Fruit fly (Drosophila melanogaster): ENCODE results near the gene CG14342.

Gene CG14342

DNA sequence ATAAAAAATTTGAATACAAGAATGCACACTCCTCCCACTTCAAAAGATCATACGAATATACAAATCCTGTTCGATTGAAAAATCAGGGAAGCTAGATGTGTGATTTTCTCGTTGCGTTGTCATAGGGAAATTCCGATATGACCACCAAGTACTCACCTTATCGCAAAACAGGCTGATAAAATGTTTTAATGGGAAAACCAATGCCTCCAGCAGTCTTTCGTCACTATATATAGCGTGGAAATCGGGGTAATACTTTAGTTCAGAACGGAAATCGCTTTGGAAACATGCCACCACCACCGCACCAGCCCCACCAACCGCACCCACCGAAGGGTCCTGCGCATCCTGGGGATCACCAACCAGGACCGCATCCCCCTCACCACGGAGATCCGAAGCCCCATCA lies 4.8 kb upstream of the CG14342 start, which contains the start of the genes CG5139 and CG43348:
Gene CG5139, minus strand, starts transcription at position 101 of the 400 bp plus-strand sequence.
Gene CG43348, plus strand, starts transcription at position 247 of the 400 bp plus-strand sequence.
- TF ChIP-seq CTCF (optimal IDR thresholded peaks at IDR 0.05) (no peak), CG8478 (optimal IDR thresholded peaks at IDR 0.05) (no peak)

DNA sequence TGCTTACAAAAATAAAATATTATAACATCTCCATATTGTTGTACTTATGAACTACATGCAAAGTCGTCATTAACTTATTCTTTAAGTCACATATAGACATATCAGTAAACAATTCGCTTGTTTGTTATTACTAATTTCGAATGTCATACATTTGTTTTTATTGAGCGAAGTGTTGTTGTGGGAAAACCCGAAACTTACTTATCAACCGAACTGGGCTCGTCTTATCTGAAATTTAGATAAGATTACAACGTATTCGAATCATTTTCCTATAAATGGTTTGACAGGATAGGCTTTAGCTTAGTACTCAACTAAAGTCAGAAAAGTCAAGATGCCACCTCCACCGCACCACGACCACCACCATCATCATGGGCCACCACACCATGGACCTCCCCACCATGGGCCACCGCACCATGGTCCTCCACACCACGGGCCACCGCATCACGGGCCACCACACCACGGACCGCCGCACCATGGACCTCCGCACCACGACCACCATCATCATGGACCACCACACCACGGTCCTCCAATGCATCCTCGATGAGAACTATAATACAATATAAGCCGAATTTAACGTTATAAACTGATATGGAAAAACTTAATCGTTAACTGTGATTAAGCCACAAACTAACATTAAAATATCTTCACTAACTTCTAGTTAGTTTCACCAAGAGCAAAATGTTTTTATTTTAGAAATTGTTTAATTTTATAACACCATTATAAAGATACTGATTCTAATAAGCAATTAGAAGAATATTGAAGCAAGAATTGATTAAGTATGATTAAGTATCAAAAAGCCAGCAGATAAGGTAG lies 3.9 kb upstream of the CG14342 start, which contains the start of the genes CG43349 and CG5011:
Gene CG43349, plus strand, starts transcription at position 294 of the 810 bp plus-strand sequence.
Gene CG5011, plus strand, starts transcription at position 760 of the 810 bp plus-strand sequence.
- no peak for TF ChIP-seq CTCF (optimal IDR thresholded peaks at IDR 0.05)
- no peak for TF ChIP-seq CG8478 (optimal IDR thresholded peaks at IDR 0.05)

DNA sequence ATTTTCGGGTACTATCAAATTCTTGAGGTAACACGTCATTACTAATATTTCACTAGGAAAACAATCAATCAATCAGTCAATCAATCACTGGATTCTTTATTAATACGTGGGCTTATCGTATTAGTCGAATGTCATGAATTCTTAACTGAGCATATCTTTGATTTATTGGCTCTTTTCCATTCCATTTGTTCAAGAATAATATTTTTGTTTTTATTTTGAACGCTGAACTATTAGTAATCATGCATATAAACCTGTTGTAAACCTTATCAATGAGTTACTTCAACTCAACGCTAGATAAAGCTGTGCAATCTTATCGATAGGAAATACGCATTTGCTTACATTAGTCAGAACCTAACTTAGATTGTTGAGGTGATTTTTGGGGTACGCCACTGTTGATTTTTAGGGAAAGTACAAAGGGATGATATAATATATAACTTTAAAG lies 2.6 kb upstream of the CG14342 start:
- no peak for TF ChIP-seq CTCF (optimal IDR thresholded peaks at IDR 0.05)
- TF ChIP-seq CG8478 (optimal IDR thresholded peaks at IDR 0.05): no peak

- TF ChIP-seq CG8478 (optimal IDR thresholded peaks at IDR 0.05): no peak
- TF ChIP-seq CTCF (optimal IDR thresholded peaks at IDR 0.05): no peak
Measured at dm6 chr2L:1202445-1202844, 1.6 kb upstream of the CG14342 start.

dm6 chr2L:1207432-1207831 lies 3.4 kb downstream of the CG14342 start:
- TF ChIP-seq CG8478 (optimal IDR thresholded peaks at IDR 0.05): no peak
- no peak for TF ChIP-seq CTCF (optimal IDR thresholded peaks at IDR 0.05)

DNA sequence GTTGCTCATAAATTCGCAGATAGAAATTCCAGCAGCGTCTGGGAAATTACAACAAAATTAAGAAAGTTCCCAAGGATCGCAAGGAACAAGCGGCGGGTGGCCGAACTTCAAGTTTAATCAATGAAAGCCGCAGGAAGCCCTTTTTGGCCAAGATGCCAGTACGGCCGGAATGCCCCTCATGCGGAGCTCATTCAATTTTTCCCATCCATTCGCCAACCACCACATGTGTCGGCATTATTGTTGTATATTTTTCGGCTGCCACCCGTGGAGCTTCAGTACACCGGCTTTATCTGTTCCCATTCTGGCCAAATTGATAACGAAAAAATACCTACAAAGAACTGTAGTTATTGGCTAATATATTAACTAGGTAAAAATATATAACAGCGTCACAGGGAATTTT lies 7.5 kb downstream of the CG14342 start:
- TF ChIP-seq CTCF (optimal IDR thresholded peaks at IDR 0.05): no peak
- no peak for TF ChIP-seq CG8478 (optimal IDR thresholded peaks at IDR 0.05)

- TF ChIP-seq CTCF (optimal IDR thresholded peaks at IDR 0.05) (no peak), CG8478 (optimal IDR thresholded peaks at IDR 0.05) (no peak)
Measured at dm6 chr2L:1213587-1213986, 9.6 kb downstream of the CG14342 start.

- TF ChIP-seq CG8478 (optimal IDR thresholded peaks at IDR 0.05): no peak
- TF ChIP-seq CTCF (optimal IDR thresholded peaks at IDR 0.05): no peak
Measured at dm6 chr2L:1214465-1214864, 10.4 kb downstream of the CG14342 start.

dm6 chr2L:1217033-1217612 lies 13.1 kb downstream of the CG14342 start:
- TF ChIP-seq CG8478 (optimal IDR thresholded peaks at IDR 0.05) (no peak), CTCF (optimal IDR thresholded peaks at IDR 0.05) (no peak)

- TF ChIP-seq CTCF (optimal IDR thresholded peaks at IDR 0.05) (no peak), CG8478 (optimal IDR thresholded peaks at IDR 0.05) (no peak)
Measured at dm6 chr2L:1217892-1218473, 14.0 kb downstream of the CG14342 start.

dm6 chr2L:1218475-1218874 lies 14.5 kb downstream of the CG14342 start:
- TF ChIP-seq CTCF (optimal IDR thresholded peaks at IDR 0.05): no peak
- TF ChIP-seq CG8478 (optimal IDR thresholded peaks at IDR 0.05): no peak

DNA sequence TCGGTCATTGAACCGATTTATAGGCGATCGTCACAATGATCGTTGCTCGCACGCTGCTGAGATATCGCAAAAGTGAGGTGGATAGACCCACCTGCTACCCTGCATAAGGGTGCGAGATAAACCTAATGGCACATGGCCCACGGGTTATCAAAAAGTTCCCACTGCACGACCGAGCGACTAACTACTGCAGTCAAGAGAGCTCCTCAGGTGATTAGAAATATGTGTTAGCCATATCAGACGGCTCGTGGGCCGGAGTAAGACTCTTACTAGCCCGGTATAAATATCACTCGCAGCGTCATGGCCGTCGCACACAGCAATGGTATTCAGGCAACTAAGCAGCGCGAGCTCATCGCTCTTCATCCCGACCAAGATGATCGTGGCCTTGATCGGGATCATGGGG lies 15.0 kb downstream of the CG14342 start, which contains the start of gene CG42329:
Gene CG42329, plus strand, starts transcription at position 301 of the 400 bp plus-strand sequence.
- TF ChIP-seq CTCF (optimal IDR thresholded peaks at IDR 0.05) (no peak), CG8478 (optimal IDR thresholded peaks at IDR 0.05) (no peak)

DNA sequence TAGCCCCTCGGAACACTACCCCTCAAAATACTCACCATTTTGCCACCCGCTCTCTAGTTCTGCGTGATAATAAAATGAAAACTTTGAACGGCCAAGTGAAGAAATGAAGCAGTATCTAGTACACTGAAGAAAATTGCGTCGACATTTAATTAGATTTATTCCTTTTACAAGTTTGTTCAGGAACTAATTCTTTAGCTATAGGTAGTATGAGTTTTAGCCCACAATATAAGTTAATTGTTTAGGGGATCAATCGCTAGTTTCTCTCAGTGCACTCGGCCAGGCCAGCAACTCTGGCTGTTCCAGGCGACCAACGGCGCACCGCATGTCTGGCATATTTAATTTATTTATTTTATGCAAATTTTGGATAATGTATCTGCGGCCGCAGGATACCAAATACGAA lies 26.7 kb downstream of the CG14342 start:
- TF ChIP-seq CG8478 (optimal IDR thresholded peaks at IDR 0.05) (no peak), CTCF (optimal IDR thresholded peaks at IDR 0.05) (no peak)

- TF ChIP-seq CG8478 (optimal IDR thresholded peaks at IDR 0.05) (no peak), CTCF (optimal IDR thresholded peaks at IDR 0.05) (no peak)
Measured at dm6 chr2L:1239736-1240135, 35.7 kb downstream of the CG14342 start, which contains the start of gene CG5397. Gene CG5397 (plus strand): TSS chr2L:1240036.

DNA sequence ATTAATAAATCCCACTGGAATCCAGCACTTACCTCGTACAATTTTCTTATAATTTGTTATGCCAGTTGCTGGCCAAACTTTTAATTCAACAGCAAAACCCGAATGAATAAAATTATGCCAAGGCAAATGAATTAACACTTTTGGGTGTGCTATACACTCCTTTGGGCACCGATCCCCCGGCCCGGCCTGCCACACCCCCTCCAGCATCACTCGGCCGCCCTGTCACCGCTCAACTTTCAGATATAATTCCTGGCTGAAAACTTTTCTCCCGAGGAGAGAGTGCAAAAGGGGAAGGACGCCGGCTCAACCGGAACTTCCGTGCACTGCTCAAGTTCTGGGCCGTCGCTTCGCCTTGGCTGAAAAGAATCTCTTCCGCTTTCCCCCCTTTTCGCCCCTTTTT lies 49.2 kb downstream of the CG14342 start:
- TF ChIP-seq CG8478 (optimal IDR thresholded peaks at IDR 0.05) (no peak), CTCF (optimal IDR thresholded peaks at IDR 0.05) (no peak)
